Fruit fly (Drosophila melanogaster) whole organism, adult: ENCODE measurements around the gene CG13314.
A peak's percentile ranks its signal among the peaks of the same experiment; 100 is the strongest.

Source experiments
- CG11617 ChIP-seq: fragments of 200-800 bp; sonication (Bioruptor generic); optimal IDR thresholded peaks from 2 replicates; lab custom pipeline; 2017; ENCODE audit warnings: mild to moderate bottlenecking, missing biosample characterization, missing genetic modification reagents, missing genetic modification characterization
- CG12768 ChIP-seq: fragments of 200-800 bp; sonication (Bioruptor generic); optimal IDR thresholded peaks from 2 replicates; lab custom pipeline; 2017; ENCODE audit warnings: missing biosample characterization, missing genetic modification characterization, mild to moderate bottlenecking, moderate library complexity, missing genetic modification reagents
- CG14711 ChIP-seq: fragments of 200-800 bp; sonication (Bioruptor generic); optimal IDR thresholded peaks from 2 replicates; lab custom pipeline; 2018; ENCODE audit warnings: missing biosample characterization, mild to moderate bottlenecking, missing genetic modification characterization, moderate library complexity
- CG1620 ChIP-seq: fragments of 200-800 bp; sonication (Bioruptor generic); optimal IDR thresholded peaks from 2 replicates; lab custom pipeline; 2016; ENCODE audit warnings: missing biosample characterization, missing genetic modification characterization
- CG33017 ChIP-seq: fragments of 200-800 bp; sonication (Bioruptor generic); optimal IDR thresholded peaks from 2 replicates; lab custom pipeline; 2018; ENCODE audit warnings: missing biosample characterization, mild to moderate bottlenecking, missing genetic modification characterization, moderate library complexity
- CG5204 ChIP-seq: fragments of 200-800 bp; sonication (Bioruptor generic); optimal IDR thresholded peaks from 2 replicates; lab custom pipeline; 2016; ENCODE audit warnings: missing biosample characterization, missing genetic modification characterization
- CG7045 ChIP-seq: fragments of 200-800 bp; sonication (Bioruptor generic); optimal IDR thresholded peaks from 2 replicates; lab custom pipeline; 2017; ENCODE audit warnings: missing biosample characterization, mild to moderate bottlenecking, missing genetic modification characterization
- CG7101 ChIP-seq: fragments of 200-800 bp; sonication (Bioruptor generic); optimal IDR thresholded peaks from 2 replicates; lab custom pipeline; 2018; ENCODE audit warnings: missing biosample characterization, mild to moderate bottlenecking, missing genetic modification characterization, moderate library complexity
- Clk ChIP-seq: fragments of 200-800 bp; sonication (Bioruptor generic); optimal IDR thresholded peaks from 2 replicates; lab custom pipeline; 2017; ENCODE audit warnings: missing biosample characterization, missing genetic modification characterization
- Crg-1 ChIP-seq: fragments of 200-800 bp; sonication (Bioruptor generic); optimal IDR thresholded peaks from 2 replicates; lab custom pipeline; 2016; ENCODE audit warnings: missing biosample characterization, missing genetic modification characterization
- Hr96 ChIP-seq: fragments of 200-800 bp; sonication (Bioruptor generic); optimal IDR thresholded peaks from 2 replicates; lab custom pipeline; 2016; ENCODE audit warnings: missing biosample characterization, missing genetic modification characterization
- Mnt ChIP-seq: fragments of 200-800 bp; sonication (Bioruptor generic); optimal IDR thresholded peaks from 2 replicates; lab custom pipeline; 2016; ENCODE audit warnings: missing biosample characterization, mild to moderate bottlenecking, missing genetic modification characterization
- bab1 ChIP-seq: fragments of 200-800 bp; sonication (Bioruptor generic); optimal IDR thresholded peaks from 3 replicates; lab custom pipeline; 2019; ENCODE audit warnings: missing biosample characterization, mild to moderate bottlenecking, missing genetic modification characterization, moderate library complexity
- cic ChIP-seq: fragments of 200-800 bp; sonication (Bioruptor generic); optimal IDR thresholded peaks from 2 replicates; lab custom pipeline; 2017; ENCODE audit warnings: missing biosample characterization, mild to moderate bottlenecking, missing genetic modification characterization, moderate library complexity
- cnc ChIP-seq, 2 experiments: fragments of >200 bp; optimal IDR thresholded peaks; 2 replicates each; lab custom pipeline; 2017
- kay ChIP-seq: fragments of 200-800 bp; sonication (Bioruptor generic); peaks from one replicate; lab custom pipeline; 2016; ENCODE audit warnings: missing biosample characterization, missing genetic modification characterization, borderline replicate concordance
- ovo ChIP-seq: fragments of 200-800 bp; sonication (Bioruptor generic); optimal IDR thresholded peaks from 2 replicates; lab custom pipeline; 2016; ENCODE audit warnings: missing biosample characterization, missing genetic modification characterization
- pad ChIP-seq: fragments of 200-800 bp; sonication (Bioruptor generic); optimal IDR thresholded peaks from 3 replicates; lab custom pipeline; 2017; ENCODE audit warnings: missing biosample characterization, missing genetic modification characterization, mild to moderate bottlenecking, moderate library complexity, missing genetic modification reagents
- tj ChIP-seq: fragments of 200-800 bp; sonication (Bioruptor generic); optimal IDR thresholded peaks from 3 replicates; lab custom pipeline; 2017; ENCODE audit warnings: missing biosample characterization, mild to moderate bottlenecking, missing genetic modification characterization, moderate library complexity
- toe ChIP-seq: fragments of 200-800 bp; sonication (Bioruptor generic); optimal IDR thresholded peaks from 2 replicates; lab custom pipeline; 2016; ENCODE audit warnings: missing biosample characterization, missing genetic modification characterization

The CG13314 gene

dm6 chr3L:9020436-9021370 lies 39.1 kb downstream of the CG13314 start:
- no peak for TF ChIP-seq Clk (GFP tag; lab: Kevin White, UChicago)
- peak; percentile 54 for TF ChIP-seq kay (GFP tag; lab: Kevin White, UChicago)
- no peak for TF ChIP-seq CG5204
- no peak for TF ChIP-seq cic (GFP tag; lab: Kevin White, UChicago)

- no peak for TF ChIP-seq bab1 (GFP tag; lab: Kevin White, UChicago)
- TF ChIP-seq kay (GFP tag; lab: Kevin White, UChicago) = peak; percentile 18
Measured at dm6 chr3L:9023627-9024026, 42.0 kb downstream of the CG13314 start.

DNA sequence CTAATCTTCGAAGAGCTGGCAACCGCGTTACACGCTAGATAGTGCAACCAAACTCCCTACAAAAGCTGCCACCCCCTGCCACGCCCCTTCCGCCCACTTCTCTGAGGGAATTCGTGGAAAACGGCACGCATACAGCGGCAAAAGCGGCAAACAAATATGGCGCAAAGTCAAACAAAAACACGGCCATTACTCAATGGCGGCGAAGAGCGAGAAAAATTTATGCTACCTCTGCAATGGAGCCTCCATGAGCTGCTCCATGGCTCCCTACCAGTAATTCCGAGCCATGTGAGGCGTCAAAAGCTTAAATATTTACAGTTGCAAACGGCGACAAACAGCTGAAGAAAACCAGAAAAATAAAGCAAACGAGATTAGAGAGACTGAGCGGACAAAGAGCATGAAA lies 43.1 kb downstream of the CG13314 start:
- TF ChIP-seq cnc (optimal IDR thresholded peaks at IDR 0.05; lab: Kevin White, UChicago) (no peak), pad (GFP tag; lab: Kevin White, UChicago) (no peak), tj (GFP tag; lab: Kevin White, UChicago) (no peak), Mnt (no peak), ovo (GFP tag; lab: Kevin White, UChicago) (no peak), toe (GFP tag; lab: Kevin White, UChicago) (no peak), CG1620 (no peak), CG14711 (tag; lab: Kevin White, UChicago) (no peak), kay (GFP tag; lab: Kevin White, UChicago) (no peak), CG33017 (no peak), CG11617 (GFP tag; lab: Kevin White, UChicago) (no peak), CG7101 (tag; lab: Kevin White, UChicago) (no peak), cic (GFP tag; lab: Kevin White, UChicago) (no peak), CG12768 (GFP tag; lab: Kevin White, UChicago) (no peak), CG5204 (no peak)

dm6 chr3L:9025178-9025577 lies 43.6 kb downstream of the CG13314 start:
- TF ChIP-seq cic (GFP tag; lab: Kevin White, UChicago) = no peak
- no peak for TF ChIP-seq toe (GFP tag; lab: Kevin White, UChicago)

- TF ChIP-seq CG1620 = no peak
- TF ChIP-seq ovo (GFP tag; lab: Kevin White, UChicago) = no peak
- TF ChIP-seq cnc (optimal IDR thresholded peaks at IDR 0.05; lab: Kevin White, UChicago) = no peak
- no peak for TF ChIP-seq cic (GFP tag; lab: Kevin White, UChicago)
- TF ChIP-seq tj (GFP tag; lab: Kevin White, UChicago) = no peak
- TF ChIP-seq pad (GFP tag; lab: Kevin White, UChicago) = no peak
- TF ChIP-seq toe (GFP tag; lab: Kevin White, UChicago) = no peak
- no peak for TF ChIP-seq Mnt
- no peak for TF ChIP-seq CG7045 (GFP tag; lab: Kevin White, UChicago)
- no peak for TF ChIP-seq Hr96 (GFP tag; lab: Kevin White, UChicago)
- no peak for TF ChIP-seq bab1 (GFP tag; lab: Kevin White, UChicago)
- TF ChIP-seq CG33017 = no peak
- TF ChIP-seq Crg-1 (GFP tag; lab: Kevin White, UChicago) = no peak
Measured at dm6 chr3L:9025680-9026079, 44.1 kb downstream of the CG13314 start.

dm6 chr3L:9026568-9026967 lies 45.0 kb downstream of the CG13314 start:
- TF ChIP-seq bab1 (GFP tag; lab: Kevin White, UChicago) = no peak
- no peak for TF ChIP-seq CG1620
- TF ChIP-seq CG7101 (tag; lab: Kevin White, UChicago) = no peak
- no peak for TF ChIP-seq Hr96 (GFP tag; lab: Kevin White, UChicago)
- TF ChIP-seq tj (GFP tag; lab: Kevin White, UChicago) = no peak
- TF ChIP-seq toe (GFP tag; lab: Kevin White, UChicago) = no peak
- no peak for TF ChIP-seq cnc (optimal IDR thresholded peaks at IDR 0.05; lab: Kevin White, UChicago)
- no peak for TF ChIP-seq Crg-1 (GFP tag; lab: Kevin White, UChicago)
- TF ChIP-seq CG7045 (GFP tag; lab: Kevin White, UChicago) = no peak
- no peak for TF ChIP-seq kay (GFP tag; lab: Kevin White, UChicago)

DNA sequence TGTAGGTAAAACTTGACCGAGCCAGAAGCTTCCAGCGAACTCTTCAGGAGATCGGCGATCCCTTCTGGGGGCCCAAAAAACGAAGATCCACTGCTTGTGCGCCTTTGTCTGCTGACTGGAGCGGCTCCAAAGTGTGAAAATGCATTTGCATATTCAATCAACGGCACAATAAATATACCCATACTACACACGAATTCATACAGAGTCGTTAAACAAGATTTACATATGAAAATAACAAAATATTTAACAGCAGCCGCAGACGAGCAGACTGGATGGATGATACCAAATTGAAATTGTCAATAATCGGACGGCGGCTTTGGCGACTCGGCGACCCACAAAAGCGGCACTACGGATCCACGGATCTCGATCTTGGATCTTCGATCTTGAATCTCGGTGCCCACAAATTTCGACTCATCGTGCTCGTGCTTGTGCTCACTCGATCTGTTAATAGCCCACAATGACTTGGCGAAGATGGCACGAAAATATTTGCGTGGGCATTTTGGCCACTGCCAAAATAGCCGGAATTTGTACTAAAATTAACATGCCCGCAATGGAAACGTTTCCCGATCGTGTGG lies 45.6 kb downstream of the CG13314 start:
- TF ChIP-seq cic (GFP tag; lab: Kevin White, UChicago) (no peak), CG33017 (no peak), CG12768 (GFP tag; lab: Kevin White, UChicago) (no peak), bab1 (GFP tag; lab: Kevin White, UChicago) (no peak), CG1620 (no peak), Mnt (no peak), pad (GFP tag; lab: Kevin White, UChicago) (no peak), Crg-1 (GFP tag; lab: Kevin White, UChicago) (no peak), toe (GFP tag; lab: Kevin White, UChicago) (no peak), CG5204 (no peak), CG7101 (tag; lab: Kevin White, UChicago) (no peak), Hr96 (GFP tag; lab: Kevin White, UChicago) (no peak), ovo (GFP tag; lab: Kevin White, UChicago) (no peak), Clk (GFP tag; lab: Kevin White, UChicago) (no peak), CG7045 (GFP tag; lab: Kevin White, UChicago) (no peak), CG11617 (GFP tag; lab: Kevin White, UChicago) (no peak), cnc (optimal IDR thresholded peaks at IDR 0.05; lab: Kevin White, UChicago) (no peak), tj (GFP tag; lab: Kevin White, UChicago) (no peak), CG14711 (tag; lab: Kevin White, UChicago) (no peak), kay (GFP tag; lab: Kevin White, UChicago) (no peak)
